Worm (Caenorhabditis elegans) whole organism, young adult: ENCODE measurements around the gene fipr-3.

ENCODE experiments used
- B0336.3 ChIP-seq: fragments of 200-800 bp; sonication (Bioruptor generic); IDR thresholded peaks from 2 replicates; pipeline ENCODE4 v1.3.6; 2022; ENCODE audit warnings: missing genetic modification characterization, missing compliant biosample characterization
- bed-2 ChIP-seq: fragments of 200-800 bp; sonication (Bioruptor generic); IDR thresholded peaks from 2 replicates; pipeline ENCODE4 v1.3.6; 2022; ENCODE audit warnings: missing genetic modification reagents, missing genetic modification characterization, missing compliant biosample characterization
- ceh-100 ChIP-seq: fragments of 200-800 bp; sonication (Bioruptor generic); IDR thresholded peaks from 2 replicates; pipeline ENCODE4 v1.3.6; 2022; ENCODE audit warnings: missing genetic modification reagents, missing genetic modification characterization, missing compliant biosample characterization
- chd-7 ChIP-seq: sonication (generic microtip); optimal IDR thresholded peaks from 2 replicates; lab custom pipeline; 2016; ENCODE audit warnings: mild to moderate bottlenecking, missing genetic modification characterization, moderate library complexity, missing compliant biosample characterization
- lsl-1 ChIP-seq: fragments of 200-800 bp; sonication (Bioruptor generic); optimal IDR thresholded peaks from 2 replicates; lab custom pipeline; 2018; ENCODE audit warnings: mild to moderate bottlenecking, missing genetic modification characterization, moderate library complexity, missing compliant biosample characterization
- unc-130 ChIP-seq: sonication (generic microtip); optimal IDR thresholded peaks from 2 replicates; lab custom pipeline; 2016; ENCODE audit warnings: missing genetic modification reagents, missing genetic modification characterization, missing compliant biosample characterization

- no peak for TF ChIP-seq lsl-1
- TF ChIP-seq B0336.3 (GFP tag; lab: Robert Waterston, UW) = no peak
- no peak for TF ChIP-seq bed-2 (GFP tag; lab: Robert Waterston, UW)
- TF ChIP-seq chd-7 = no peak
- no peak for TF ChIP-seq ceh-100
- TF ChIP-seq unc-130 = no peak
Observed at ce11 chrX:14444701-14445100, 21.5 kb downstream of the fipr-3 start, which contains the start of gene F23D12.4.
